Fruit fly (Drosophila melanogaster) whole organism, wandering third instar larva: Measurements from ENCODE around the gene CG12713.
A peak's percentile ranks its signal among the peaks of the same experiment; 100 is the strongest.

Experiments
- Myc ChIP-seq: fragments of >200 bp; optimal IDR thresholded peaks from 2 replicates; lab custom pipeline; 2017
- dl ChIP-seq, 2 experiments: fragments of 175-275, 200-275 bp in 1 of 2; fragments of 200-275 bp in 1 of 2; sonication (Bioruptor generic); optimal IDR thresholded peaks; lab custom pipeline; 2018; ENCODE audit warnings: mild to moderate bottlenecking in 2 of 2, missing biosample characterization in 2 of 2, missing genetic modification characterization in 2 of 2, moderate library complexity in 2 of 2; ENCODE audit not compliant: partially characterized antibody in 2 of 2, insufficient read depth in 1 of 2
- ey ChIP-seq: fragments of 200-800 bp; sonication (Bioruptor generic); optimal IDR thresholded peaks from 2 replicates; lab custom pipeline; 2016; ENCODE audit warnings: missing biosample characterization, missing genetic modification characterization
- usp ChIP-seq: fragments of >200 bp; optimal IDR thresholded peaks from 2 replicates; lab custom pipeline; 2017; ENCODE audit warnings: missing biosample characterization, missing genetic modification characterization

DNA sequence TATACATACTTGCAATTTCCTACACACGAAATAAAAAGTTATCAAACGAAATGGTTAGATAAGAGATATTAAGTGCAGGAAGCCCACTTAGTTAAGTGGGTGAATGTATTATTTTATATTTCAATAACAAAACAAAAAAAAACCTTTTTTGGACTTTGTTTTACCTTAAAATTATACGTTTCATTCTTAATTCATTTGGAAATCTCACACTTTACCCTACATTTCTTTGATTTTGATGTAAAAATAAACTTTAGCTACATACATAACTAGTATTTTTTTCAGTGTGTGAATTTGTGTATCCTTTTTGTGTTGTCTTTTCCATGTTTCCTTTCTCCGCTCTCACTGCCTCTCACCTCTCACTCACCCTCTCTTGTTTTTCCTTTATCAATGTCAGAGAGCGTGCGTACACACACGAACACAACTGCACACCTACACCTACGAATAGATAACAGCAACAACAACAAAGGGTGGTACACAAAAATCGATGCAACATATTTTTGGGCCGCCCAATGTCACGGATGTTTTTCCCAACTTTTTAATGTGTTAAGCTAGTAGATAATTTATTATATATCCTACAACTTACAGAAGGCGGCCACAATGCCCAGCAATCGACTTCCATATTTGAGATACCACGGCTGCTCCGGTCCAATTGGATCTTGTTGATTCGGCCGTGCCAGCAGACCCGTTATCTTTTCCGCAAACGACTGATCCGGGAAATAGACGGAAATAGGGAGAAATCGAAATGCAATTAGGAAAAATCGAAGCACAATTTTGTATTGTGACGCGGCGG, 16.7 kb upstream of the CG12713 start:
- TF ChIP-seq usp (GFP tag; lab: Kevin White, UChicago) (no peak), ey (GFP tag; lab: Kevin White, UChicago) (peak; percentile 86), dl (GFP tag; optimal IDR thresholded peaks at IDR 0.05; lab: Kevin White, UChicago; ENCODE audit: insufficient read depth in 1 of 2, partially characterized antibody in 2 of 2) (peak in 1 of 2 experiments; percentile 75), Myc (no peak)
